Worm (Caenorhabditis elegans) whole organism, L4 larva: ENCODE data around the gene rml-3.

Experiments
- D1046.2 ChIP-seq: fragments of 200-800 bp; sonication (Bioruptor generic); IDR thresholded peaks from 2 replicates; pipeline ENCODE4 v1.3.6; 2022; ENCODE audit warnings: missing genetic modification characterization, missing compliant biosample characterization
- F10B5.3 ChIP-seq: sonication (generic microtip); optimal IDR thresholded peaks from 2 replicates; lab custom pipeline; 2016; ENCODE audit warnings: mild to moderate bottlenecking, missing genetic modification characterization, missing compliant biosample characterization
- F37D6.2 ChIP-seq: sonication (generic microtip); optimal IDR thresholded peaks from 2 replicates; lab custom pipeline; 2016; ENCODE audit warnings: mild to moderate bottlenecking, missing genetic modification characterization, missing compliant biosample characterization
- R02D3.7 ChIP-seq: fragments of 150-350 bp; sonication (generic microtip); optimal IDR thresholded peaks from 3 replicates; lab custom pipeline; 2014; ENCODE audit warnings: missing biosample characterization, missing genetic modification characterization
- aha-1 ChIP-seq: fragments of 150-350 bp; peaks from one replicate; lab custom pipeline; 2014; ENCODE audit warnings: missing biosample characterization, missing genetic modification characterization
- ceh-20 ChIP-seq: fragments of 200-800 bp; sonication (Bioruptor generic); IDR thresholded peaks from 2 replicates; pipeline ENCODE4 v1.3.6; 2022; ENCODE audit warnings: missing genetic modification reagents, missing genetic modification characterization, missing compliant biosample characterization
- ceh-32 ChIP-seq: sonication (generic microtip); optimal IDR thresholded peaks from 2 replicates; lab custom pipeline; 2016; ENCODE audit warnings: mild to moderate bottlenecking, missing genetic modification characterization, missing compliant biosample characterization; ENCODE audit not compliant: poor library complexity
- ceh-82 ChIP-seq: sonication (generic microtip); optimal IDR thresholded peaks from 2 replicates; lab custom pipeline; 2017; ENCODE audit warnings: missing biosample characterization, missing genetic modification characterization
- cey-2 ChIP-seq: sonication (generic microtip); optimal IDR thresholded peaks from 3 replicates; lab custom pipeline; 2017; ENCODE audit warnings: missing genetic modification characterization, mild to moderate bottlenecking, missing compliant biosample characterization, antibody characterized with exemption, borderline replicate concordance; ENCODE audit not compliant: insufficient read depth
- daf-12 ChIP-seq: fragments of 150-350 bp; optimal IDR thresholded peaks from 2 replicates; lab custom pipeline; 2014; ENCODE audit warnings: missing biosample characterization, missing genetic modification reagents, missing genetic modification characterization
- daf-16 ChIP-seq, 3 experiments: sonication (generic microtip); optimal IDR thresholded peaks; 2 replicates each; lab custom pipeline; 2016 to 2017; ENCODE audit warnings: missing genetic modification characterization in 3 of 3, missing genetic modification reagents in 3 of 3, mild to moderate bottlenecking in 2 of 3, missing compliant biosample characterization in 2 of 3, missing biosample characterization in 1 of 3, moderate library complexity in 1 of 3
- dmd-6 ChIP-seq: fragments of 200-800 bp; sonication (Bioruptor generic); IDR thresholded peaks from 2 replicates; pipeline ENCODE4 v1.3.6; 2022; ENCODE audit warnings: missing genetic modification reagents, missing genetic modification characterization, missing compliant biosample characterization
- dpl-1 ChIP-seq: fragments of 150-350 bp; optimal IDR thresholded peaks from 2 replicates; lab custom pipeline; 2014; ENCODE audit warnings: missing biosample characterization, missing genetic modification reagents, missing genetic modification characterization
- duxl-1 ChIP-seq: sonication (generic microtip); optimal IDR thresholded peaks from 2 replicates; lab custom pipeline; 2016; ENCODE audit warnings: mild to moderate bottlenecking, missing genetic modification characterization, moderate library complexity, missing compliant biosample characterization; ENCODE audit not compliant: poor library complexity
- dve-1 ChIP-seq: sonication (generic microtip); optimal IDR thresholded peaks from 2 replicates; lab custom pipeline; 2017; ENCODE audit warnings: antibody characterized with exemption, mild to moderate bottlenecking, missing genetic modification characterization, missing compliant biosample characterization; ENCODE audit not compliant: insufficient read depth
- egl-27 ChIP-seq: sonication (generic microtip); optimal IDR thresholded peaks from 3 replicates; lab custom pipeline; 2017; ENCODE audit warnings: missing biosample characterization, missing genetic modification reagents, missing genetic modification characterization
- gei-8 ChIP-seq: fragments of 200-800 bp; sonication (Bioruptor generic); optimal IDR thresholded peaks from 2 replicates; lab custom pipeline; 2018; ENCODE audit warnings: mild to moderate bottlenecking, missing genetic modification characterization, missing compliant biosample characterization
- hif-1 ChIP-seq, 2 experiments: sonication (generic microtip); optimal IDR thresholded peaks; 2 replicates each; lab custom pipeline; 2016 to 2017; ENCODE audit warnings: missing compliant biosample characterization in 2 of 2, missing genetic modification characterization in 2 of 2, missing genetic modification reagents in 2 of 2, missing genotype in 2 of 2, mild to moderate bottlenecking in 1 of 2
- hmg-1.1 ChIP-seq: fragments of 200-800 bp; sonication (Bioruptor generic); IDR thresholded peaks from 2 replicates; pipeline ENCODE4 v1.3.6; 2022; ENCODE audit warnings: missing genetic modification reagents, missing genetic modification characterization, missing compliant biosample characterization
- lim-7 ChIP-seq: fragments of 200-800 bp; sonication (Bioruptor generic); IDR thresholded peaks from 2 replicates; pipeline ENCODE4 v1.3.6; 2022; ENCODE audit warnings: missing genetic modification characterization, missing compliant biosample characterization
- lin-1 ChIP-seq: fragments of 200-800 bp; sonication (Bioruptor generic); IDR thresholded peaks from 2 replicates; pipeline ENCODE4 v1.3.6; 2022; ENCODE audit warnings: missing genetic modification reagents, missing genetic modification characterization, missing compliant biosample characterization
- lin-13 ChIP-seq: fragments of 150-350 bp; optimal IDR thresholded peaks from 2 replicates; lab custom pipeline; 2014; ENCODE audit warnings: missing biosample characterization, missing genetic modification reagents, missing genetic modification characterization
- lin-38 ChIP-seq: fragments of 200-800 bp; sonication (Bioruptor generic); IDR thresholded peaks from 2 replicates; pipeline ENCODE4 v1.3.6; 2022; ENCODE audit warnings: missing genetic modification reagents, missing genetic modification characterization, missing compliant biosample characterization
- lsy-2 ChIP-seq, 2 experiments: fragments of 150-350 bp in 1 of 2; sonication (generic microtip) in 1 of 2; optimal IDR thresholded peaks; 2 replicates each; lab custom pipeline; 2014 to 2017; ENCODE audit warnings: missing biosample characterization in 2 of 2, missing genetic modification characterization in 2 of 2
- mdl-1 ChIP-seq, 2 experiments: fragments of 150-350 bp in 1 of 2; sonication (generic microtip) in 1 of 2; optimal IDR thresholded peaks; 2 replicates each; lab custom pipeline; 2014 to 2017; ENCODE audit warnings: missing biosample characterization in 2 of 2, missing genetic modification characterization in 2 of 2
- mdt-29 ChIP-seq: fragments of 200-800 bp; sonication (Bioruptor generic); IDR thresholded peaks from 2 replicates; pipeline ENCODE4 v1.3.6; 2022; ENCODE audit warnings: missing genetic modification reagents, missing genetic modification characterization, missing compliant biosample characterization
- nhr-10 ChIP-seq: fragments of 150-350 bp; optimal IDR thresholded peaks from 2 replicates; lab custom pipeline; 2014; ENCODE audit warnings: missing biosample characterization, missing genetic modification characterization
- nhr-111 ChIP-seq: fragments of 200-800 bp; sonication (Bioruptor generic); optimal IDR thresholded peaks from 2 replicates; lab custom pipeline; 2018; ENCODE audit warnings: mild to moderate bottlenecking, missing genetic modification characterization, missing compliant biosample characterization
- nhr-237 ChIP-seq: sonication (generic microtip); optimal IDR thresholded peaks from 2 replicates; lab custom pipeline; 2017; ENCODE audit warnings: missing biosample characterization, missing genetic modification characterization
- nhr-42 ChIP-seq: fragments of 200-800 bp; sonication (Bioruptor generic); IDR thresholded peaks from 2 replicates; pipeline ENCODE4 v1.3.6; 2022; ENCODE audit warnings: missing genetic modification characterization, missing compliant biosample characterization
- php-3 ChIP-seq: fragments of 200-800 bp; sonication (Bioruptor generic); IDR thresholded peaks from 2 replicates; pipeline ENCODE4 v1.3.6; 2022; ENCODE audit warnings: missing genetic modification reagents, missing genetic modification characterization, missing compliant biosample characterization
- pqm-1 ChIP-seq: sonication (generic microtip); optimal IDR thresholded peaks from 2 replicates; lab custom pipeline; 2017; ENCODE audit warnings: missing biosample characterization, missing genetic modification characterization
- sdz-12 ChIP-seq: fragments of 200-800 bp; sonication (Bioruptor generic); optimal IDR thresholded peaks from 2 replicates; lab custom pipeline; 2018; ENCODE audit warnings: mild to moderate bottlenecking, missing genetic modification characterization, missing compliant biosample characterization
- skn-1 ChIP-seq: fragments of 150-350 bp; optimal IDR thresholded peaks from 2 replicates; lab custom pipeline; 2014; ENCODE audit warnings: missing biosample characterization, missing genetic modification characterization
- snpc-1.2 ChIP-seq: fragments of 200-800 bp; sonication (Bioruptor generic); IDR thresholded peaks from 2 replicates; pipeline ENCODE4 v1.3.6; 2022; ENCODE audit warnings: missing genetic modification reagents, missing genetic modification characterization, missing compliant biosample characterization
- snpc-4 ChIP-seq: fragments of 150-350 bp; optimal IDR thresholded peaks from 2 replicates; lab custom pipeline; 2014; ENCODE audit warnings: missing biosample characterization, missing genetic modification characterization
- spr-1 ChIP-seq: sonication (generic microtip); optimal IDR thresholded peaks from 2 replicates; lab custom pipeline; 2016; ENCODE audit warnings: mild to moderate bottlenecking, missing genetic modification characterization, missing compliant biosample characterization
- tag-97 ChIP-seq: fragments of 200-800 bp; sonication (Bioruptor generic); IDR thresholded peaks from 2 replicates; pipeline ENCODE4 v1.3.6; 2022; ENCODE audit warnings: missing genetic modification characterization, missing compliant biosample characterization
- tra-1 ChIP-seq: fragments of 200-800 bp; sonication (Bioruptor generic); IDR thresholded peaks from 2 replicates; pipeline ENCODE4 v1.3.6; 2022; ENCODE audit warnings: missing genetic modification reagents, missing genetic modification characterization, missing compliant biosample characterization
- unc-130 ChIP-seq: sonication (generic microtip); optimal IDR thresholded peaks from 2 replicates; lab custom pipeline; 2016; ENCODE audit warnings: missing genetic modification reagents, missing genetic modification characterization, missing compliant biosample characterization
- unc-39 ChIP-seq: sonication (generic microtip); optimal IDR thresholded peaks from 2 replicates; lab custom pipeline; 2017; ENCODE audit warnings: missing biosample characterization, missing genetic modification characterization
- zfp-2 ChIP-seq: sonication (generic microtip); optimal IDR thresholded peaks from 2 replicates; lab custom pipeline; 2016; ENCODE audit warnings: mild to moderate bottlenecking, missing genetic modification characterization, missing compliant biosample characterization
- zip-11 ChIP-seq: fragments of 200-800 bp; sonication (Bioruptor generic); IDR thresholded peaks from 2 replicates; pipeline ENCODE4 v1.3.6; 2022; ENCODE audit warnings: missing genetic modification characterization, missing compliant biosample characterization
- zip-2 ChIP-seq: fragments of 150-350 bp; optimal IDR thresholded peaks from 2 replicates; lab custom pipeline; 2014; ENCODE audit warnings: missing biosample characterization, missing genetic modification characterization
- ztf-7 ChIP-seq: fragments of 150-350 bp; optimal IDR thresholded peaks from 2 replicates; lab custom pipeline; 2014; ENCODE audit warnings: missing biosample characterization, missing genetic modification characterization

The rml-3 gene

DNA sequence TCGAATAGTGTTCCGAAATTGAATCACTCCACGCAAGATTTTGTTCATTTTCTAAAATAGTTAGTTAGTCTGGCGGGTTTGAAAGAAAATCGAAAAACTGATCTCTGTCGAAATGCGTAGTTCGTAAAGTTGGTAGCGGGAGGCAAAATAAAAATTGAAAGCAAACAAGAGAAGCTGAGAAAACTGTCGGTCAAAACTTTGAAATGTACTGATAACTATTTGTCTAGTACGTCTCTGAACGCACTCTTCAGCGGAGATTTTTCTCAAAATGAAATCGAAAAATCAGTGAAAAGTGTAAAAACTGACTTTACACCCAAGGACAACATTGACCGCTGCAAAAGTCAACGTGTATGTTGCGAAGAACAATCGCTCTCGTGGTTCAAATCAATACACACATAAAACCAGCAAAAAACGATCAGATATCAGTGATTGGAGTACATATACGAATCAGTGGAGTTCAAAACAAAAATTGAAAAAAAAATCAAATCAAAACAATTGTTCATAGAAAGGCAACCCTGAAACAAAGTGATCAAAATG, 34.1 kb downstream of the rml-3 start, which contains the start of gene bca-1 (continued):
- no peak for TF ChIP-seq duxl-1 (tag; lab: Kevin White, UChicago)
- TF ChIP-seq mdl-1 (tag; optimal IDR thresholded peaks at IDR 0.05; lab: Kevin White, UChicago): peak in 1 of 2 experiments; percentile 49
- TF ChIP-seq mdt-29 (GFP tag; lab: Robert Waterston, UW): no peak
- TF ChIP-seq lsy-2 (tag; optimal IDR thresholded peaks at IDR 0.05; lab: Kevin White, UChicago): peak in 1 of 2 experiments; percentile 40
- no peak for TF ChIP-seq D1046.2
- no peak for TF ChIP-seq tag-97
- TF ChIP-seq zfp-2 (tag; lab: Kevin White, UChicago): no peak
- TF ChIP-seq sdz-12 (GFP tag; lab: Kevin White, UChicago): no peak
- TF ChIP-seq F10B5.3 (tag; lab: Kevin White, UChicago): no peak
- TF ChIP-seq dve-1: peak; percentile 63
- peak; percentile 77 for TF ChIP-seq aha-1 (tag; lab: Kevin White, UChicago)
- no peak for TF ChIP-seq ceh-20 (GFP tag; lab: Robert Waterston, UW)
- no peak for TF ChIP-seq egl-27
- TF ChIP-seq ceh-32 (tag; lab: Kevin White, UChicago): no peak
- TF ChIP-seq hmg-1.1 (GFP tag; lab: Robert Waterston, UW): no peak
- no peak for TF ChIP-seq ceh-82 (tag; lab: Kevin White, UChicago)
- TF ChIP-seq gei-8: no peak
- no peak for TF ChIP-seq F37D6.2 (tag; lab: Kevin White, UChicago)
- no peak for TF ChIP-seq lin-1 (GFP tag; lab: Robert Waterston, UW)
- peak in 1 of 2 experiments; percentile 24 for TF ChIP-seq hif-1 (tag; optimal IDR thresholded peaks at IDR 0.05; lab: Kevin White, UChicago)
- no peak for TF ChIP-seq nhr-42 (GFP tag; lab: Robert Waterston, UW)
- peak; percentile 70 for TF ChIP-seq dmd-6 (GFP tag; lab: Robert Waterston, UW)
- TF ChIP-seq skn-1 (tag; lab: Kevin White, UChicago): no peak
- no peak for TF ChIP-seq nhr-111 (GFP tag; lab: Kevin White, UChicago)
- TF ChIP-seq php-3 (GFP tag; lab: Robert Waterston, UW): no peak
- no peak for TF ChIP-seq daf-12 (tag; lab: Kevin White, UChicago)
- no peak for TF ChIP-seq lin-13 (GFP tag; lab: Kevin White, UChicago)
- no peak for TF ChIP-seq snpc-1.2 (GFP tag; lab: Robert Waterston, UW)
- no peak for TF ChIP-seq unc-130 (GFP tag; lab: Kevin White, UChicago)
- TF ChIP-seq cey-2: no peak
- no peak for TF ChIP-seq spr-1 (tag; lab: Kevin White, UChicago)
- TF ChIP-seq lim-7 (GFP tag; lab: Robert Waterston, UW): no peak
- TF ChIP-seq pqm-1 (tag; lab: Kevin White, UChicago): no peak
- no peak for TF ChIP-seq lin-38 (GFP tag; lab: Robert Waterston, UW)

DNA sequence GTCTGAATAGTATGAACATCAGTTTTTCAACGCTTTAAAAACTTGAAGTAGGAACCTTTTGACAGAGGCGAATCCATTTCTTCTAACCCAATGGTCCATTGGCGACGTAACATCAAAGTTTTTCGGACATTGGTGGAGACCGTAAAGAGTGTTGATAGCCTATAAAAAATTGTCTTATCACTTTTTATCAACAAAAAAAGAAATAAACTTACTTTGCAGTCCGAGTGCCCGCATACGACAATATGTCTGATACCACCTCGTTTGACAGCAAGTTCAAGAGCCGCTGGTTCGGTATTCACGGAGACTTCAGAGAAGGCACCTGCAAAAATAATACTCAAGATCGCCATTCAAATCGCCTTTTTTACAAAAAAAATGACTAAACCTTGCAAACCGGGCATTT, 35.5 kb downstream of the rml-3 start:
- TF ChIP-seq ceh-82 (tag; lab: Kevin White, UChicago): no peak
- no peak for TF ChIP-seq snpc-4
- TF ChIP-seq zip-2 (tag; lab: Kevin White, UChicago): no peak
- no peak for TF ChIP-seq tra-1 (GFP tag; lab: Robert Waterston, UW)
- no peak for TF ChIP-seq unc-39 (tag; lab: Kevin White, UChicago)
- no peak for TF ChIP-seq nhr-10 (tag; lab: Kevin White, UChicago)
- no peak for TF ChIP-seq nhr-237 (tag; lab: Kevin White, UChicago)
- no peak for TF ChIP-seq ceh-20 (GFP tag; lab: Robert Waterston, UW)
- TF ChIP-seq ztf-7 (tag; lab: Kevin White, UChicago): no peak
- no peak for TF ChIP-seq daf-16 (GFP tag; optimal IDR thresholded peaks at IDR 0.05; lab: Kevin White, UChicago)
- TF ChIP-seq daf-16 (tag; optimal IDR thresholded peaks at IDR 0.05; lab: Kevin White, UChicago): peak; percentile 41
- TF ChIP-seq aha-1 (tag; lab: Kevin White, UChicago): peak; percentile 60
- TF ChIP-seq pqm-1 (tag; lab: Kevin White, UChicago): no peak
- no peak for TF ChIP-seq zip-11 (GFP tag; lab: Robert Waterston, UW)
- no peak for TF ChIP-seq R02D3.7
- TF ChIP-seq php-3 (GFP tag; lab: Robert Waterston, UW): peak; percentile 60; the same call in 1 of the 2 replicates
- TF ChIP-seq dmd-6 (GFP tag; lab: Robert Waterston, UW): peak; percentile 22; the same call in 1 of the 2 replicates
- TF ChIP-seq dpl-1 (GFP tag; lab: Kevin White, UChicago): no peak
- no peak for TF ChIP-seq sdz-12 (GFP tag; lab: Kevin White, UChicago)
- no peak for TF ChIP-seq lsy-2 (tag; optimal IDR thresholded peaks at IDR 0.05; lab: Kevin White, UChicago)
- TF ChIP-seq F37D6.2 (tag; lab: Kevin White, UChicago): no peak
